Worm (Caenorhabditis elegans): ENCODE measurements around the gene dpy-21.

Gene dpy-21

ce11 chrV:17978207-17978606 lies 29.2 kb upstream of the dpy-21 start:
- TF ChIP-seq elt-2 (tag; optimal IDR thresholded peaks at IDR 0.05) (peak; percentile 52), nhr-232 (tag; optimal IDR thresholded peaks at IDR 0.05) (no peak), tbx-7 (tag; optimal IDR thresholded peaks at IDR 0.05) (no peak), che-1 (tag; optimal IDR thresholded peaks at IDR 0.05) (no peak), hlh-30 (tag; optimal IDR thresholded peaks at IDR 0.05; ENCODE audit: insufficient read depth) (no peak)

DNA sequence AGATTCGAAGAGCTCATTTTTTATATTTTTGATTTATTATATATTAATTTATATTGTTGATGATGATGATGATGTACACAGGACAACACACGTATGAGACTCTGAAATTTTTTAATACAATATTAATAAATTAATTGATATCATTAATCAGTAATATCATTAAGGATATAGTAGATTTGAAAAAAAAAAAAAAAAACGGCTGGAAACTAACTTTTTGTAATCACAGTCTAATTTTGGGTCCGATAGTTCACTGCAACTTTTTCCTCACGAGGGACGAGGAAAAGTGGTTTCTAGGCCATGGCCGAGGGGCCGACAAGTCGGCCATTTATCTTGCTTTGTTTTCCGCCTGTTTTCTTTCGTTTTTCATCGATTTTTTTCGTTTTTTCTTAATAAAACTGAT lies 17.8 kb upstream of the dpy-21 start, which contains the start of gene gck-3:
Gene gck-3, minus strand, starts transcription at position 101 of the 400 bp plus-strand sequence.
- TF ChIP-seq gmeb-2 (tag; optimal IDR thresholded peaks at IDR 0.05) (no peak), K02D7.2 (tag; optimal IDR thresholded peaks at IDR 0.05) (no peak), fax-1 (tag; optimal IDR thresholded peaks at IDR 0.05) (no peak), T23F11.4 (GFP tag; optimal IDR thresholded peaks at IDR 0.05) (no peak)

DNA sequence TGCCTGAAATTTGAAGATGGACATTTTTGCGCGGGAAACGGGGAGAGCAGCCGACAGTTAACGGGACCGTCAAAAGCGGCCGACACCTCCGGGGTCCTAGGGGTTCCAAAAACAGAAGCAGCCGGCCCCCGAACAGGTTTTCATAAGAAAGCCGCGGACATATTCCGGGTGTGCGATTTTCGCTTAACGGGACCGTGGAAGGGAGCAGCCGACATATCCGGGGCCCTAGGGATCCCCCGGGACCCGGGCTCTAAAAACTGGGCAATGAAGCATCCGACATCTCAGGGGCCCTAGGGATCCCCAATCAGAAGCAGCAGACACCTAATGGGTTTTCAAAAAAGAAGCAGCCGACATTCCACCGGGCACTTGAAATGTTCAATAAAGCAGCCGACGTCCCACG lies 13.5 kb upstream of the dpy-21 start:
- no peak for TF ChIP-seq unc-86 (tag; optimal IDR thresholded peaks at IDR 0.05)
- TF ChIP-seq ceh-9 (tag; optimal IDR thresholded peaks at IDR 0.05): no peak
- TF ChIP-seq pag-3 (tag; optimal IDR thresholded peaks at IDR 0.05; ENCODE audit: borderline replicate concordance): peak; percentile 73
- TF ChIP-seq hlh-15 (tag; optimal IDR thresholded peaks at IDR 0.05): no peak
- peak; percentile 68 for TF ChIP-seq elt-4 (tag; optimal IDR thresholded peaks at IDR 0.05)

ce11 chrV:17956109-17956508 lies 7.1 kb upstream of the dpy-21 start:
- no peak for TF ChIP-seq nhr-232 (tag; optimal IDR thresholded peaks at IDR 0.05)
- no peak for TF ChIP-seq ceh-14 (tag; optimal IDR thresholded peaks at IDR 0.05)
- TF ChIP-seq hlh-6 (tag; optimal IDR thresholded peaks at IDR 0.05): no peak
- no peak for TF ChIP-seq nfya-1 (tag; optimal IDR thresholded peaks at IDR 0.05)
- TF ChIP-seq che-1 (tag; optimal IDR thresholded peaks at IDR 0.05): no peak
- no peak for TF ChIP-seq sox-2 (GFP tag; IDR thresholded peaks at IDR 0.05)
- TF ChIP-seq ceh-2 (tag; optimal IDR thresholded peaks at IDR 0.05): no peak
- no peak for TF ChIP-seq ztf-16 (tag; optimal IDR thresholded peaks at IDR 0.05)
- no peak for TF ChIP-seq npax-4 (tag; optimal IDR thresholded peaks at IDR 0.05)
- no peak for TF ChIP-seq ceh-18 (tag; optimal IDR thresholded peaks at IDR 0.05)
- no peak for TF ChIP-seq ceh-19 (GFP tag; optimal IDR thresholded peaks at IDR 0.05)
- no peak for TF ChIP-seq dmd-4 (tag; optimal IDR thresholded peaks at IDR 0.05; ENCODE audit: borderline replicate concordance)
- no peak for TF ChIP-seq fkh-6 (tag; optimal IDR thresholded peaks at IDR 0.05)

DNA sequence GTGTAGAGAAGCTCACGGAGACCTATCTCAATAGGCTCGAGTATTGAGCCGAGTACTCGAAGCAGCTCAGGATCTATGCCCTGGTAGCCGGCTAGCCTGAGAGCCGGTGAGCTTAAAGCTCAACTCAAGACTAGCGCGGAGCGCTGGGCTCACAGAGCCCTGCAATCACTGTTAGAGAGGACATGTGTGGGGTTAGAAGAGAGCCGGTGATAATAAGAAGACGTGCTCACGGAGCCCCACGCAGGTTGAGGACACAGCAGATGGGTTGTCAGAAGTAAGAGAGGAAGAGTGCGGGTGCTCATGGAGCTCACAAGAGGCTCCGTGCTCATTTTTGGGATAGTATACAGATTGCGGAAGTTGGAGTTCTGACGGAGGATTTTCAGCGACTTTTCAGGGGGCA lies 3.3 kb upstream of the dpy-21 start:
- TF ChIP-seq ceh-34 (tag; optimal IDR thresholded peaks at IDR 0.05) (no peak), ceh-6 (GFP tag; optimal IDR thresholded peaks at IDR 0.05) (no peak), hlh-15 (tag; optimal IDR thresholded peaks at IDR 0.05) (no peak), pag-3 (tag; optimal IDR thresholded peaks at IDR 0.05; ENCODE audit: borderline replicate concordance) (peak; percentile 76), pat-9 (tag; optimal IDR thresholded peaks at IDR 0.05) (no peak), elt-2 (tag; optimal IDR thresholded peaks at IDR 0.05) (no peak), ref-2 (tag; optimal IDR thresholded peaks at IDR 0.05) (peak; percentile 9), syd-9 (tag; optimal IDR thresholded peaks at IDR 0.05) (no peak), lim-6 (tag; optimal IDR thresholded peaks at IDR 0.05) (no peak), T23F11.4 (GFP tag; optimal IDR thresholded peaks at IDR 0.05) (no peak), gmeb-2 (tag; optimal IDR thresholded peaks at IDR 0.05) (no peak), ceh-22 (tag; optimal IDR thresholded peaks at IDR 0.05) (no peak), unc-3 (GFP tag; conservative IDR thresholded peaks at IDR 0.05) (no peak), unc-3 (tag; optimal IDR thresholded peaks at IDR 0.05) (no peak), elt-4 (tag; optimal IDR thresholded peaks at IDR 0.05) (peak; percentile 34), F13H6.1 (tag; optimal IDR thresholded peaks at IDR 0.05) (no peak), ceh-45 (GFP tag; IDR thresholded peaks at IDR 0.05) (no peak)
